Worm (Caenorhabditis elegans) whole organism, L2 larva: ENCODE results near the gene dpf-6.

Experiments
- Y55F3AM.14 ChIP-seq: fragments of 200-800 bp; sonication (Bioruptor generic); optimal IDR thresholded peaks from 2 replicates; lab custom pipeline; 2018; ENCODE audit warnings: mild to moderate bottlenecking, missing genetic modification characterization, missing compliant biosample characterization
- ama-1 ChIP-seq: fragments of 150-350 bp; optimal IDR thresholded peaks from 2 replicates; lab custom pipeline; 2018; ENCODE audit warnings: inconsistent platforms
- blmp-1 ChIP-seq: sonication (generic microtip); optimal IDR thresholded peaks from 2 replicates; lab custom pipeline; 2017; ENCODE audit warnings: missing genetic modification characterization, mild to moderate bottlenecking, missing compliant biosample characterization, antibody characterized with exemption, moderate library complexity; ENCODE audit not compliant: insufficient read depth
- zag-1 ChIP-seq: fragments of 150-350 bp; optimal IDR thresholded peaks from 2 replicates; lab custom pipeline; 2014; ENCODE audit warnings: missing biosample characterization, missing genetic modification characterization

- TF ChIP-seq blmp-1 (tag; lab: Kevin White, UChicago), result no peak
- TF ChIP-seq Y55F3AM.14, result no peak
- TF ChIP-seq ama-1 (lab: Kevin White, UChicago), result no peak
- TF ChIP-seq zag-1 (tag; lab: Kevin White, UChicago), result no peak
These were observed 12.9 kb downstream of the dpf-6 start, which contains the start of gene K12H4.7 for ce11 chrIII:8050944-8051343.
